Fruit fly (Drosophila melanogaster) whole organism, embryonic: ENCODE results near the gene CG12784.
A peak's percentile ranks its signal among the peaks of the same experiment; 100 is the strongest.

Source experiments
- Ada2b ChIP-seq: fragments of 200-800 bp; sonication (Bioruptor generic); IDR thresholded peaks from 2 replicates; pipeline ENCODE4 v1.3.6; 2022; ENCODE audit warnings: missing biosample characterization, missing genetic modification characterization
- Asciz ChIP-seq: fragments of 200-800 bp; sonication (Bioruptor generic); optimal IDR thresholded peaks from 2 replicates; lab custom pipeline; 2017; ENCODE audit warnings: missing biosample characterization, mild to moderate bottlenecking, missing genetic modification characterization, missing genetic modification reagents
- CG10366 ChIP-seq: fragments of 200-800 bp; sonication (Bioruptor generic); IDR thresholded peaks from 2 replicates; pipeline ENCODE4 v1.3.6; 2022; ENCODE audit warnings: missing biosample characterization, missing genetic modification characterization
- CG10462 ChIP-seq: fragments of 200-800 bp; sonication (Bioruptor generic); optimal IDR thresholded peaks from 2 replicates; lab custom pipeline; 2016; ENCODE audit warnings: missing biosample characterization, missing genetic modification characterization
- CG10959 ChIP-seq: fragments of 200-800 bp; sonication (Bioruptor generic); IDR thresholded peaks from 2 replicates; pipeline ENCODE4 v1.3.6; 2022; ENCODE audit warnings: missing biosample characterization, missing genetic modification characterization
- CG11560 ChIP-seq: fragments of 200-800 bp; sonication (Bioruptor generic); IDR thresholded peaks from 3 replicates; pipeline ENCODE4 v1.3.6; 2022; ENCODE audit warnings: missing biosample characterization, missing genetic modification characterization
- CG11723 ChIP-seq: fragments of 200-800 bp; sonication (Bioruptor generic); optimal IDR thresholded peaks from 2 replicates; lab custom pipeline; 2017; ENCODE audit warnings: missing biosample characterization, mild to moderate bottlenecking, missing genetic modification characterization
- CG12942 ChIP-seq: fragments of 200-800 bp; sonication (Bioruptor generic); optimal IDR thresholded peaks from 3 replicates; lab custom pipeline; 2016; ENCODE audit warnings: missing biosample characterization, missing genetic modification characterization
- CG14710 ChIP-seq: fragments of 200-800 bp; sonication (Bioruptor generic); optimal IDR thresholded peaks from 3 replicates; lab custom pipeline; 2019; ENCODE audit warnings: missing biosample characterization, mild to moderate bottlenecking, missing genetic modification characterization, moderate library complexity
- CG1529 ChIP-seq: fragments of 200-800 bp; sonication (Bioruptor generic); optimal IDR thresholded peaks from 3 replicates; lab custom pipeline; 2018; ENCODE audit warnings: missing biosample characterization, missing genetic modification characterization
- CG15514 ChIP-seq: fragments of 200-800 bp; sonication (Bioruptor generic); optimal IDR thresholded peaks from 3 replicates; lab custom pipeline; 2017; ENCODE audit warnings: missing biosample characterization, missing genetic modification characterization, mild to moderate bottlenecking, moderate library complexity, missing genetic modification reagents
- CG1647 ChIP-seq: fragments of 200-800 bp; sonication (Bioruptor generic); optimal IDR thresholded peaks from 3 replicates; lab custom pipeline; 2016; ENCODE audit warnings: missing biosample characterization, missing genetic modification characterization
- CG1792 ChIP-seq: fragments of 200-800 bp; sonication (Bioruptor generic); optimal IDR thresholded peaks from 2 replicates; lab custom pipeline; 2016; ENCODE audit warnings: missing biosample characterization, missing genetic modification characterization
- CG4328 ChIP-seq: fragments of 200-800 bp; sonication (Bioruptor generic); optimal IDR thresholded peaks from 3 replicates; lab custom pipeline; 2017; ENCODE audit warnings: missing biosample characterization, missing genetic modification reagents, missing genetic modification characterization
- CG4424 ChIP-seq: fragments of 200-800 bp; sonication (Bioruptor generic); optimal IDR thresholded peaks from 3 replicates; lab custom pipeline; 2016; ENCODE audit warnings: missing biosample characterization, missing genetic modification characterization
- CG5953 ChIP-seq: fragments of 200-800 bp; sonication (Bioruptor generic); IDR thresholded peaks from 2 replicates; pipeline ENCODE4 v1.3.6; 2022; ENCODE audit warnings: missing biosample characterization, missing genetic modification characterization
- CG6765 ChIP-seq: fragments of 200-800 bp; sonication (Bioruptor generic); optimal IDR thresholded peaks from 3 replicates; lab custom pipeline; 2017; ENCODE audit warnings: missing biosample characterization, mild to moderate bottlenecking, missing genetic modification characterization
- CG6813 ChIP-seq: fragments of 200-800 bp; sonication (Bioruptor generic); optimal IDR thresholded peaks from 2 replicates; lab custom pipeline; 2017; ENCODE audit warnings: missing biosample characterization, missing genetic modification characterization, mild to moderate bottlenecking, moderate library complexity, missing genetic modification reagents
- CG7928 ChIP-seq: fragments of 200-800 bp; sonication (Bioruptor generic); optimal IDR thresholded peaks from 2 replicates; lab custom pipeline; 2017; ENCODE audit warnings: missing biosample characterization, mild to moderate bottlenecking, missing genetic modification characterization
- CG8944 ChIP-seq: fragments of 200-800 bp; sonication (Bioruptor generic); optimal IDR thresholded peaks from 3 replicates; lab custom pipeline; 2016; ENCODE audit warnings: missing biosample characterization, missing genetic modification characterization
- CG9932 ChIP-seq: fragments of 200-800 bp; sonication (Bioruptor generic); IDR thresholded peaks from 2 replicates; pipeline ENCODE4 v1.3.6; 2022; ENCODE audit warnings: missing biosample characterization, missing genetic modification characterization
- D19B ChIP-seq: fragments of 200-800 bp; sonication (Bioruptor generic); optimal IDR thresholded peaks from 2 replicates; lab custom pipeline; 2017; ENCODE audit warnings: missing biosample characterization, mild to moderate bottlenecking, missing genetic modification characterization
- Dip3 ChIP-seq: fragments of 200-800 bp; sonication (Bioruptor generic); optimal IDR thresholded peaks from 3 replicates; lab custom pipeline; 2016; ENCODE audit warnings: missing biosample characterization, missing genetic modification characterization
- Doc2 ChIP-seq: fragments of 200-800 bp; sonication (Bioruptor generic); IDR thresholded peaks from 2 replicates; pipeline ENCODE4 v1.3.6; 2022; ENCODE audit warnings: missing biosample characterization, missing genetic modification characterization
- Doc3 ChIP-seq: fragments of 200-800 bp; sonication (Bioruptor generic); IDR thresholded peaks from 3 replicates; pipeline ENCODE4 v1.3.6; 2022; ENCODE audit warnings: missing biosample characterization, missing genetic modification characterization; ENCODE audit not compliant: partially characterized antibody
- Gug ChIP-seq: fragments of 200-800 bp; sonication (Bioruptor generic); IDR thresholded peaks from 4 replicates; pipeline ENCODE4 v1.3.6; 2022; ENCODE audit warnings: missing biosample characterization, missing genetic modification characterization
- Hr78 ChIP-seq, 2 experiments: fragments of 200-800 bp in 1 of 2; fragments of >200 bp in 1 of 2; sonication (Bioruptor generic) in 1 of 2; optimal IDR thresholded peaks; 2 replicates each; lab custom pipeline; 2017 to 2019; ENCODE audit warnings: missing biosample characterization in 2 of 2, missing genetic modification characterization in 2 of 2, mild to moderate bottlenecking in 1 of 2, moderate library complexity in 1 of 2
- Mad ChIP-seq: fragments of 200-800 bp; sonication (Bioruptor generic); optimal IDR thresholded peaks from 2 replicates; lab custom pipeline; 2016; ENCODE audit warnings: missing biosample characterization, missing genetic modification characterization
- NFAT ChIP-seq: fragments of 200-800 bp; sonication (Bioruptor generic); IDR thresholded peaks from 2 replicates; pipeline ENCODE4 v1.3.6; 2022; ENCODE audit warnings: missing biosample characterization, missing genetic modification characterization
- Nf-YB ChIP-seq: fragments of 200-800 bp; sonication (Bioruptor generic); optimal IDR thresholded peaks from 3 replicates; lab custom pipeline; 2019; ENCODE audit warnings: missing biosample characterization, mild to moderate bottlenecking, missing genetic modification characterization, moderate library complexity
- Opbp ChIP-seq: fragments of 200-800 bp; sonication (Bioruptor generic); IDR thresholded peaks from 3 replicates; pipeline ENCODE4 v1.3.6; 2022; ENCODE audit warnings: missing biosample characterization, missing genetic modification characterization; ENCODE audit not compliant: partially characterized antibody
- Poxn ChIP-seq: fragments of 200-800 bp; sonication (Bioruptor generic); IDR thresholded peaks from 2 replicates; pipeline ENCODE4 v1.3.6; 2022; ENCODE audit warnings: missing biosample characterization, missing genetic modification characterization
- YL-1 ChIP-seq: fragments of 200-800 bp; sonication (Bioruptor generic); optimal IDR thresholded peaks from 3 replicates; lab custom pipeline; 2017; ENCODE audit warnings: missing biosample characterization, mild to moderate bottlenecking, missing genetic modification characterization
- bbx ChIP-seq: fragments of 200-800 bp; sonication (Bioruptor generic); IDR thresholded peaks from 2 replicates; pipeline ENCODE4 v1.3.6; 2022; ENCODE audit warnings: missing biosample characterization, missing genetic modification characterization; ENCODE audit not compliant: partially characterized antibody
- cg ChIP-seq: fragments of 200-800 bp; sonication (Bioruptor generic); optimal IDR thresholded peaks from 3 replicates; lab custom pipeline; 2019; ENCODE audit warnings: missing biosample characterization, mild to moderate bottlenecking, missing genetic modification characterization, moderate library complexity
- eyg ChIP-seq: fragments of 200-800 bp; sonication (Bioruptor generic); optimal IDR thresholded peaks from 3 replicates; lab custom pipeline; 2016; ENCODE audit warnings: missing biosample characterization, missing genetic modification characterization
- fd96Cb ChIP-seq: fragments of 200-800 bp; sonication (Bioruptor generic); optimal IDR thresholded peaks from 2 replicates; lab custom pipeline; 2018; ENCODE audit warnings: missing biosample characterization, mild to moderate bottlenecking, missing genetic modification characterization, moderate library complexity
- gcm ChIP-seq: fragments of 200-800 bp; sonication (Bioruptor generic); optimal IDR thresholded peaks from 2 replicates; lab custom pipeline; 2019; ENCODE audit warnings: missing biosample characterization, mild to moderate bottlenecking, missing genetic modification characterization, moderate library complexity
- gcm2 ChIP-seq: fragments of 200-800 bp; sonication (Bioruptor generic); optimal IDR thresholded peaks from 2 replicates; lab custom pipeline; 2016; ENCODE audit warnings: missing biosample characterization, missing genetic modification characterization
- grn ChIP-seq: fragments of 200-800 bp; sonication (Bioruptor generic); optimal IDR thresholded peaks from 3 replicates; lab custom pipeline; 2017; ENCODE audit warnings: missing biosample characterization, missing genetic modification characterization
- her ChIP-seq: fragments of 200-800 bp; sonication (Bioruptor generic); optimal IDR thresholded peaks from 2 replicates; lab custom pipeline; 2016; ENCODE audit warnings: missing biosample characterization, missing genetic modification characterization
- hth ChIP-seq: fragments of >200 bp; optimal IDR thresholded peaks from 2 replicates; lab custom pipeline; 2017; ENCODE audit warnings: inconsistent platforms
- lbe ChIP-seq: fragments of 200-800 bp; sonication (Bioruptor generic); optimal IDR thresholded peaks from 2 replicates; lab custom pipeline; 2016; ENCODE audit warnings: missing biosample characterization, mild to moderate bottlenecking, missing genetic modification characterization
- nau ChIP-seq: fragments of 200-800 bp; sonication (Bioruptor generic); optimal IDR thresholded peaks from 3 replicates; lab custom pipeline; 2017; ENCODE audit warnings: missing biosample characterization, mild to moderate bottlenecking, missing genetic modification characterization, missing genetic modification reagents
- pho ChIP-seq: fragments of 200-800 bp; sonication (Bioruptor generic); optimal IDR thresholded peaks from 2 replicates; lab custom pipeline; 2016; ENCODE audit warnings: missing biosample characterization, missing genetic modification characterization
- prd ChIP-seq, 3 experiments: fragments of >200 bp in 2 of 3; fragments of 200-800 bp in 1 of 3; sonication (Bioruptor generic) in 1 of 3; optimal IDR thresholded peaks in 2 of 3; IDR thresholded peaks in 1 of 3; 2 replicates in 2 of 3; 3 replicates in 1 of 3; pipeline versions ENCODE4 v1.3.6 to Lab custom; 2017 to 2022; ENCODE audit warnings: missing biosample characterization in 1 of 3, missing genetic modification characterization in 1 of 3
- pros ChIP-seq: fragments of 200-800 bp; sonication (Bioruptor generic); optimal IDR thresholded peaks from 3 replicates; lab custom pipeline; 2019; ENCODE audit warnings: missing biosample characterization, mild to moderate bottlenecking, missing genetic modification characterization, moderate library complexity
- ro ChIP-seq: fragments of 200-800 bp; sonication (Bioruptor generic); IDR thresholded peaks from 2 replicates; pipeline ENCODE4 v1.3.6; 2022; ENCODE audit warnings: missing biosample characterization, missing genetic modification characterization
- scrt ChIP-seq: fragments of 200-800 bp; sonication (Bioruptor generic); optimal IDR thresholded peaks from 2 replicates; lab custom pipeline; 2018; ENCODE audit warnings: missing biosample characterization, mild to moderate bottlenecking, missing genetic modification characterization, moderate library complexity
- wor ChIP-seq: fragments of 200-800 bp; sonication (Bioruptor generic); IDR thresholded peaks from 2 replicates; pipeline ENCODE4 v1.3.6; 2022; ENCODE audit warnings: missing biosample characterization, missing genetic modification characterization
- zfh1 ChIP-seq: fragments of 200-800 bp; sonication (Bioruptor generic); IDR thresholded peaks from 3 replicates; pipeline ENCODE4 v1.3.6; 2022; ENCODE audit warnings: missing biosample characterization, missing genetic modification characterization

CG12784 gene

dm6 chr3R:15793372-15793802 is 30.5 kb downstream of the CG12784 start, which contains the start of gene nsl1 (continued):
- no peak for TF ChIP-seq nau (GFP tag; lab: Kevin White, UChicago)
- no peak for TF ChIP-seq eyg (GFP tag; lab: Kevin White, UChicago)
- no peak for TF ChIP-seq CG11723
- TF ChIP-seq hth (lab: Kevin White, UChicago), result no peak
- TF ChIP-seq Opbp (GFP tag; lab: Robert Waterston, UW), result peak; percentile 96
- no peak for TF ChIP-seq CG6765 (GFP tag; lab: Kevin White, UChicago)
- TF ChIP-seq CG1647, result no peak
- TF ChIP-seq pros (GFP tag; lab: Kevin White, UChicago), result no peak
- TF ChIP-seq lbe (GFP tag; lab: Kevin White, UChicago), result peak; percentile 79
- peak; percentile 27; the same call in 1 of the 4 replicates for TF ChIP-seq Gug
- TF ChIP-seq CG4424 (GFP tag; lab: Kevin White, UChicago), result peak; percentile 46
- TF ChIP-seq NFAT (GFP tag; lab: Robert Waterston, UW), result no peak
- no peak for TF ChIP-seq Poxn (GFP tag; lab: Robert Waterston, UW)
- TF ChIP-seq Nf-YB, result peak; percentile 28
- no peak for TF ChIP-seq Hr78 (GFP tag; optimal IDR thresholded peaks at IDR 0.05; lab: Kevin White, UChicago)
- TF ChIP-seq CG1792 (GFP tag; lab: Kevin White, UChicago), result no peak
- TF ChIP-seq CG9932, result peak; percentile 61
- TF ChIP-seq her (GFP tag; lab: Kevin White, UChicago), result no peak
- TF ChIP-seq CG10959, result no peak
- peak; percentile 24; the same call in 1 of the 3 replicates for TF ChIP-seq zfh1 (GFP tag; lab: Robert Waterston, UW)
- TF ChIP-seq scrt, result no peak
- peak; percentile 29; the same call in 1 of the 2 replicates for TF ChIP-seq CG10366
- 0 out of 2 replicates have a peak, but pooled peaks have one; percentile 18 for TF ChIP-seq wor (GFP tag; lab: Robert Waterston, UW)
- no peak for TF ChIP-seq fd96Cb
- no peak for TF ChIP-seq Dip3 (GFP tag; lab: Kevin White, UChicago)
- no peak for TF ChIP-seq ro (GFP tag; lab: Robert Waterston, UW)
- TF ChIP-seq prd (optimal IDR thresholded peaks at IDR 0.05; lab: Kevin White, UChicago), result no peak
- peak; percentile 73 for TF ChIP-seq prd (GFP tag; IDR thresholded peaks at IDR 0.05; lab: Robert Waterston, UW)
- peak; percentile 71 for TF ChIP-seq CG15514 (GFP tag; lab: Kevin White, UChicago)
- TF ChIP-seq Doc3 (GFP tag; lab: Robert Waterston, UW), result peak; percentile 95
- no peak for TF ChIP-seq Asciz (GFP tag; lab: Kevin White, UChicago)
- TF ChIP-seq Mad (GFP tag; lab: Kevin White, UChicago), result no peak
- TF ChIP-seq cg (GFP tag; lab: Kevin White, UChicago), result no peak
- no peak for TF ChIP-seq CG8944 (GFP tag; lab: Kevin White, UChicago)
- TF ChIP-seq CG12942 (GFP tag; lab: Kevin White, UChicago), result peak; percentile 39
- TF ChIP-seq gcm2 (GFP tag; lab: Kevin White, UChicago), result no peak
- TF ChIP-seq CG1529 (GFP tag; lab: Kevin White, UChicago), result peak; percentile 7
- TF ChIP-seq CG5953 (GFP tag; lab: Robert Waterston, UW), result no peak
- peak; percentile 94 for TF ChIP-seq YL-1 (GFP tag; lab: Kevin White, UChicago)
- no peak for TF ChIP-seq grn
- TF ChIP-seq CG11560, result peak; percentile 97
- no peak for TF ChIP-seq D19B (GFP tag; lab: Kevin White, UChicago)
- TF ChIP-seq CG10462 (GFP tag; lab: Kevin White, UChicago), result peak; percentile 54
- TF ChIP-seq pho (GFP tag; lab: Kevin White, UChicago), result no peak
- peak; percentile 91 for TF ChIP-seq CG7928 (GFP tag; lab: Kevin White, UChicago)
- peak; percentile 74 for TF ChIP-seq CG14710 (tag; lab: Kevin White, UChicago)
- TF ChIP-seq bbx (GFP tag; lab: Robert Waterston, UW), result peak; percentile 96
- TF ChIP-seq CG6813 (GFP tag; lab: Kevin White, UChicago), result peak; percentile 4
- no peak for TF ChIP-seq Doc2 (GFP tag; lab: Robert Waterston, UW)
- TF ChIP-seq Ada2b (GFP tag; lab: Robert Waterston, UW), result no peak
- peak; percentile 14 for TF ChIP-seq gcm (GFP tag; lab: Kevin White, UChicago)
- TF ChIP-seq CG4328, result no peak
